Worm (Caenorhabditis elegans) whole organism, L1 larva: ENCODE measurements around the gene trpp-3.

Experiments used
- ama-1 ChIP-seq: fragments of 150-350 bp; optimal IDR thresholded peaks from 2 replicates; lab custom pipeline; 2014
- elt-2 ChIP-seq: sonication (generic microtip); optimal IDR thresholded peaks from 2 replicates; lab custom pipeline; 2016; ENCODE audit warnings: missing genetic modification characterization, mild to moderate bottlenecking, inconsistent platforms, missing compliant biosample characterization, missing genetic modification reagents
- irx-1 ChIP-seq: sonication (generic microtip); optimal IDR thresholded peaks from 2 replicates; lab custom pipeline; 2016; ENCODE audit warnings: missing genetic modification characterization, missing compliant biosample characterization
- isw-1 ChIP-seq: fragments of 200-800 bp; sonication (Bioruptor generic); IDR thresholded peaks from 2 replicates; pipeline ENCODE4 v1.3.6; 2022; ENCODE audit warnings: missing genetic modification characterization, missing compliant biosample characterization
- jun-1 ChIP-seq: fragments of 150-350 bp; optimal IDR thresholded peaks from 2 replicates; lab custom pipeline; 2014; ENCODE audit warnings: missing biosample characterization, missing genetic modification reagents, missing genetic modification characterization
- lin-13 ChIP-seq: fragments of 150-350 bp; optimal IDR thresholded peaks from 2 replicates; lab custom pipeline; 2014; ENCODE audit warnings: missing biosample characterization, missing genetic modification reagents, missing genetic modification characterization
- nhr-11 ChIP-seq: fragments of 150-350 bp; optimal IDR thresholded peaks from 2 replicates; lab custom pipeline; 2014; ENCODE audit warnings: missing biosample characterization, missing genetic modification characterization
- nhr-19 ChIP-seq: fragments of 200-800 bp; sonication (Bioruptor generic); conservative IDR thresholded peaks from 2 replicates; pipeline ENCODE4 v1.3.6; 2022; ENCODE audit warnings: missing genetic modification characterization, missing compliant biosample characterization
- nhr-28 ChIP-seq: fragments of 150-350 bp; optimal IDR thresholded peaks from 2 replicates; lab custom pipeline; 2014; ENCODE audit warnings: missing biosample characterization, missing genetic modification characterization
- nhr-76 ChIP-seq: sonication (generic microtip); optimal IDR thresholded peaks from 2 replicates; lab custom pipeline; 2017; ENCODE audit warnings: missing biosample characterization, missing genetic modification characterization
- nhr-77 ChIP-seq: fragments of 150-350 bp; optimal IDR thresholded peaks from 2 replicates; lab custom pipeline; 2014; ENCODE audit warnings: missing biosample characterization, missing genetic modification characterization
- pqm-1 ChIP-seq: sonication (generic microtip); optimal IDR thresholded peaks from 3 replicates; lab custom pipeline; 2017; ENCODE audit warnings: missing biosample characterization, missing genetic modification characterization
- ztf-11 ChIP-seq, 2 experiments: sonication (generic microtip); optimal IDR thresholded peaks; 2 replicates each; lab custom pipeline; 2016 to 2017; ENCODE audit warnings: missing genetic modification characterization in 2 of 2, missing biosample characterization in 1 of 2, missing compliant biosample characterization in 1 of 2

ce11 chrIII:9546016-9546659 is 20.8 kb downstream of the trpp-3 start, which contains the start of gene unc-16:
- peak; percentile 90 for TF ChIP-seq lin-13 (GFP tag; lab: Kevin White, UChicago)
- peak; percentile 78 for TF ChIP-seq nhr-77
- peak in 1 of 2 experiments; percentile 78 for TF ChIP-seq ztf-11 (tag; optimal IDR thresholded peaks at IDR 0.05; lab: Kevin White, UChicago)
- no peak for TF ChIP-seq nhr-76 (tag; lab: Kevin White, UChicago)
- peak; percentile 91 for TF ChIP-seq isw-1 (GFP tag; lab: Robert Waterston, UW)
- peak; percentile 19 for TF ChIP-seq elt-2 (tag; lab: Kevin White, UChicago)
- TF ChIP-seq ama-1 (lab: Kevin White, UChicago): peak; percentile 83
- peak; percentile 89 for TF ChIP-seq irx-1
- TF ChIP-seq nhr-28 (tag; lab: Kevin White, UChicago): no peak
- peak; percentile 76 for TF ChIP-seq jun-1 (tag; lab: Kevin White, UChicago)
- TF ChIP-seq pqm-1 (tag; lab: Kevin White, UChicago): no peak
- peak; percentile 11 for TF ChIP-seq nhr-11 (tag; lab: Kevin White, UChicago)
- TF ChIP-seq nhr-19 (GFP tag; lab: Robert Waterston, UW): peak; percentile 87
